Fruit fly (Drosophila melanogaster): ENCODE results near the gene CG5342.

The CG5342 gene

dm6 chr3R:11619709-11620409, 41.2 kb downstream of the CG5342 start, which contains the start of the genes Jupiter and CG14710 (continued):
- TF ChIP-seq pfk (GFP tag; optimal IDR thresholded peaks at IDR 0.05) (peak; percentile 39), Gsc (GFP tag; IDR thresholded peaks at IDR 0.05) (no peak), bab2 (GFP tag; optimal IDR thresholded peaks at IDR 0.05) (peak; percentile 86), lola (GFP tag; optimal IDR thresholded peaks at IDR 0.05) (peak in 1 of 3 experiments; percentile 35), D19A (tag; optimal IDR thresholded peaks at IDR 0.05) (peak; percentile 23), HmgD (GFP tag; optimal IDR thresholded peaks at IDR 0.05) (peak; percentile 96), slp2 (GFP tag; optimal IDR thresholded peaks at IDR 0.05) (peak; percentile 69), CG30403 (GFP tag; optimal IDR thresholded peaks at IDR 0.05) (peak; percentile 83), zen2 (GFP tag; IDR thresholded peaks at IDR 0.05; ENCODE audit: partially characterized antibody) (no peak), Atf-2 (GFP tag; optimal IDR thresholded peaks at IDR 0.05) (peak; percentile 42), Max (GFP tag; optimal IDR thresholded peaks at IDR 0.05) (peak; percentile 67), unc-4 (GFP tag; IDR thresholded peaks at IDR 0.05; ENCODE audit: partially characterized antibody) (0 out of 2 replicates have a peak, but pooled peaks have one; percentile 30), cato (GFP tag; optimal IDR thresholded peaks at IDR 0.05; ENCODE audit: borderline replicate concordance) (peak; percentile 33), kay (GFP tag; optimal IDR thresholded peaks at IDR 0.05) (peak; percentile 45), CG2678 (tag; optimal IDR thresholded peaks at IDR 0.05) (peak; percentile 59), p53 (GFP tag; optimal IDR thresholded peaks at IDR 0.05) (peak; percentile 77), CG18599 (GFP tag; optimal IDR thresholded peaks at IDR 0.05) (peak; percentile 51), CG12219 (GFP tag; optimal IDR thresholded peaks at IDR 0.05) (no peak), sisA (GFP tag; IDR thresholded peaks at IDR 0.05) (peak; percentile 72), ash1 (GFP tag; optimal IDR thresholded peaks at IDR 0.05) (no peak), CG15601 (tag; optimal IDR thresholded peaks at IDR 0.05) (peak; percentile 72), ttk (GFP tag; IDR thresholded peaks at IDR 0.05) (peak; percentile 47; the same call in 1 of the 2 replicates), pros (GFP tag; optimal IDR thresholded peaks at IDR 0.05) (no peak), CG17802 (tag; optimal IDR thresholded peaks at IDR 0.05) (peak; percentile 52), CG7357 (GFP tag; IDR thresholded peaks at IDR 0.05) (peak; percentile 46; the same call in 1 of the 3 replicates), CG9727 (GFP tag; optimal IDR thresholded peaks at IDR 0.05) (no peak), CG14014 (GFP tag; IDR thresholded peaks at IDR 0.05) (peak; percentile 67), CG11247 (GFP tag; IDR thresholded peaks at IDR 0.05) (peak; percentile 77), CG31365 (tag; optimal IDR thresholded peaks at IDR 0.05) (no peak), CG7786 (GFP tag; optimal IDR thresholded peaks at IDR 0.05) (peak; percentile 83), shn (GFP tag; optimal IDR thresholded peaks at IDR 0.05) (peak; percentile 83), fd102C (GFP tag; optimal IDR thresholded peaks at IDR 0.05) (no peak), Mad (GFP tag; optimal IDR thresholded peaks at IDR 0.05) (peak; percentile 80), CG3726 (GFP tag; IDR thresholded peaks at IDR 0.05) (no peak), Trl (optimal IDR thresholded peaks at IDR 0.05) (no peak), Trl (GFP tag; optimal IDR thresholded peaks at IDR 0.05) (peak; percentile 86), Dad (GFP tag; optimal IDR thresholded peaks at IDR 0.05) (peak; percentile 79), Scr (GFP tag; IDR thresholded peaks at IDR 0.05; ENCODE audit: partially characterized antibody) (no peak; the same call in 1 of the 2 replicates), toy (GFP tag; IDR thresholded peaks at IDR 0.05) (no peak), CG8281 (tag; optimal IDR thresholded peaks at IDR 0.05) (no peak), Adf1 (GFP tag; IDR thresholded peaks at IDR 0.05) (peak; percentile 23; the same call in 1 of the 2 replicates), CG5953 (GFP tag; IDR thresholded peaks at IDR 0.05) (no peak), Xbp1 (GFP tag; optimal IDR thresholded peaks at IDR 0.05) (peak; percentile 86), sens (GFP tag) (peak; percentile 97), Atf6 (GFP tag; IDR thresholded peaks at IDR 0.05) (0 out of 2 replicates have a peak, but pooled peaks have one; percentile 39), slbo (GFP tag; IDR thresholded peaks at IDR 0.05) (peak; percentile 92), YL-1 (GFP tag; optimal IDR thresholded peaks at IDR 0.05) (peak; percentile 76), CG30020 (tag; optimal IDR thresholded peaks at IDR 0.05) (peak; percentile 71), otp (GFP tag; IDR thresholded peaks at IDR 0.05) (peak; percentile 60; the same call in 2 of the 3 replicates), CG11085 (GFP tag; IDR thresholded peaks at IDR 0.05) (0 out of 2 replicates have a peak, but pooled peaks have one; percentile 18)

Data from whole organism, embryonic.